Worm (Caenorhabditis elegans) whole organism, L2 larva: ENCODE data around the gene pes-10.

Source experiments
- R02D3.7 ChIP-seq: fragments of 150-350 bp; optimal IDR thresholded peaks from 2 replicates; lab custom pipeline; 2014; ENCODE audit warnings: missing biosample characterization, missing genetic modification characterization
- Y55F3AM.14 ChIP-seq: fragments of 200-800 bp; sonication (Bioruptor generic); optimal IDR thresholded peaks from 2 replicates; lab custom pipeline; 2018; ENCODE audit warnings: mild to moderate bottlenecking, missing genetic modification characterization, missing compliant biosample characterization
- alr-1 ChIP-seq: fragments of 150-350 bp; optimal IDR thresholded peaks from 2 replicates; lab custom pipeline; 2014; ENCODE audit warnings: missing biosample characterization, missing genetic modification characterization
- aly-2 ChIP-seq: fragments of 150-350 bp; optimal IDR thresholded peaks from 2 replicates; lab custom pipeline; 2014; ENCODE audit warnings: missing biosample characterization, missing genetic modification characterization
- blmp-1 ChIP-seq: sonication (generic microtip); optimal IDR thresholded peaks from 2 replicates; lab custom pipeline; 2017; ENCODE audit warnings: missing genetic modification characterization, mild to moderate bottlenecking, missing compliant biosample characterization, antibody characterized with exemption, moderate library complexity; ENCODE audit not compliant: insufficient read depth
- ceh-16 ChIP-seq: fragments of 150-350 bp; optimal IDR thresholded peaks from 2 replicates; lab custom pipeline; 2014; ENCODE audit warnings: missing biosample characterization, missing genetic modification characterization
- ceh-82 ChIP-seq: fragments of 150-350 bp; optimal IDR thresholded peaks from 2 replicates; lab custom pipeline; 2014; ENCODE audit warnings: missing biosample characterization, missing genetic modification characterization
- crh-2 ChIP-seq: sonication (generic microtip); optimal IDR thresholded peaks from 2 replicates; lab custom pipeline; 2017; ENCODE audit warnings: missing biosample characterization, missing genetic modification characterization
- elt-1 ChIP-seq: fragments of 150-350 bp; optimal IDR thresholded peaks from 2 replicates; lab custom pipeline; 2014; ENCODE audit warnings: missing biosample characterization, missing genetic modification characterization
- elt-3 ChIP-seq: sonication (generic microtip); optimal IDR thresholded peaks from 2 replicates; lab custom pipeline; 2017; ENCODE audit warnings: missing biosample characterization, missing genetic modification characterization
- fos-1 ChIP-seq: fragments of 150-350 bp; optimal IDR thresholded peaks from 2 replicates; lab custom pipeline; 2014; ENCODE audit warnings: missing biosample characterization, missing genetic modification characterization
- gmeb-1 ChIP-seq: fragments of 150-350 bp; optimal IDR thresholded peaks from 2 replicates; lab custom pipeline; 2014; ENCODE audit warnings: missing biosample characterization, missing genetic modification characterization
- lin-13 ChIP-seq: fragments of 150-350 bp; optimal IDR thresholded peaks from 2 replicates; lab custom pipeline; 2014; ENCODE audit warnings: missing biosample characterization, missing genetic modification reagents, missing genetic modification characterization
- lin-39 ChIP-seq: fragments of 150-350 bp; optimal IDR thresholded peaks from 2 replicates; lab custom pipeline; 2014; ENCODE audit warnings: missing biosample characterization, missing genetic modification reagents, missing genetic modification characterization
- lsy-2 ChIP-seq, 2 experiments: fragments of 150-350 bp in 1 of 2; sonication (generic microtip) in 1 of 2; optimal IDR thresholded peaks; 2 replicates each; lab custom pipeline; 2014 to 2017; ENCODE audit warnings: missing biosample characterization in 2 of 2, missing genetic modification characterization in 2 of 2
- mab-5 ChIP-seq: fragments of 150-350 bp; optimal IDR thresholded peaks from 2 replicates; lab custom pipeline; 2014; ENCODE audit warnings: missing biosample characterization, missing genetic modification characterization
- mbf-1 ChIP-seq: sonication (generic microtip); optimal IDR thresholded peaks from 2 replicates; lab custom pipeline; 2017; ENCODE audit warnings: missing biosample characterization, missing genetic modification characterization
- mdl-1 ChIP-seq, 2 experiments: fragments of 150-350 bp in 1 of 2; sonication (generic microtip) in 1 of 2; optimal IDR thresholded peaks; 2 replicates each; lab custom pipeline; 2017; ENCODE audit warnings: missing biosample characterization in 2 of 2, missing genetic modification characterization in 2 of 2
- nhr-10 ChIP-seq: sonication (generic microtip); optimal IDR thresholded peaks from 2 replicates; lab custom pipeline; 2017; ENCODE audit warnings: missing biosample characterization, missing genetic modification characterization
- nhr-11 ChIP-seq: fragments of 150-350 bp; optimal IDR thresholded peaks from 2 replicates; lab custom pipeline; 2014; ENCODE audit warnings: missing biosample characterization, missing genetic modification characterization
- nhr-12 ChIP-seq: fragments of 150-350 bp; optimal IDR thresholded peaks from 2 replicates; lab custom pipeline; 2014; ENCODE audit warnings: missing biosample characterization, missing genetic modification characterization
- nhr-129 ChIP-seq: fragments of 150-350 bp; optimal IDR thresholded peaks from 2 replicates; lab custom pipeline; 2014; ENCODE audit warnings: missing biosample characterization, missing genetic modification characterization
- nhr-23 ChIP-seq: fragments of 150-350 bp; optimal IDR thresholded peaks from 2 replicates; lab custom pipeline; 2014; ENCODE audit warnings: missing biosample characterization, missing genetic modification reagents, missing genetic modification characterization
- nhr-237 ChIP-seq: fragments of 150-350 bp; optimal IDR thresholded peaks from 2 replicates; lab custom pipeline; 2014; ENCODE audit warnings: missing biosample characterization, missing genetic modification characterization
- nhr-25 ChIP-seq: fragments of 150-350 bp; sonication (generic microtip); optimal IDR thresholded peaks from 3 replicates; lab custom pipeline; 2014; ENCODE audit warnings: missing biosample characterization, missing genetic modification characterization
- skn-1 ChIP-seq: sonication (generic microtip); optimal IDR thresholded peaks from 2 replicates; lab custom pipeline; 2017; ENCODE audit warnings: missing biosample characterization, missing genetic modification characterization
- sma-9 ChIP-seq, 2 experiments: fragments of 150-350 bp in 1 of 2; sonication (generic microtip) in 1 of 2; optimal IDR thresholded peaks; 2 replicates each; lab custom pipeline; 2014 to 2016; ENCODE audit warnings: missing genetic modification characterization in 2 of 2, mild to moderate bottlenecking in 1 of 2, missing biosample characterization in 1 of 2, missing compliant biosample characterization in 1 of 2, missing genetic modification reagents in 1 of 2, moderate library complexity in 1 of 2
- unc-39 ChIP-seq: fragments of 150-350 bp; optimal IDR thresholded peaks from 2 replicates; lab custom pipeline; 2014; ENCODE audit warnings: missing biosample characterization, missing genetic modification characterization
- unc-55 ChIP-seq: fragments of 150-350 bp; sonication (generic microtip); optimal IDR thresholded peaks from 3 replicates; lab custom pipeline; 2014; ENCODE audit warnings: missing biosample characterization, missing genetic modification reagents, missing genetic modification characterization
- zag-1 ChIP-seq: fragments of 150-350 bp; optimal IDR thresholded peaks from 2 replicates; lab custom pipeline; 2014; ENCODE audit warnings: missing biosample characterization, missing genetic modification characterization

Gene pes-10

DNA sequence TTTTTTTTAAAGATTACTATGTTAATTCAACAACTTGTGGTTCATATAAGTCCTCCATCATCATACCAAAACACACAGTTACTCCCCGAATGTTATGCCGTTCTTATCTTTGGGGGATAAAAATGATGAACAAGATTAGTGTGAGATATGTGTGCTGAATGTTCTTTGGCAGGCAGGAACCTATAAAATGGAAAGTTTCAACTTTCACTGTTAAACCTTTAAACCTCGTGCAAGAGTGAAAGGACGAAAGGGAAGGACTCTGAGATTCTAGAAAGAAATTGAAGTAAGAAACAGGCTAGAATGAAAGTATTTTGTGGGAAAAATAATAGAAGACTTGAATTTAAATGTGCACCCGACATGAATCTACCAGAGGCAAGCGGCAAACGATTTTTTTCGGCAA lies 27.7 kb downstream of the pes-10 start:
- TF ChIP-seq blmp-1 (tag; lab: Kevin White, UChicago) (peak; percentile 80), lin-13 (GFP tag; lab: Kevin White, UChicago) (no peak)

DNA sequence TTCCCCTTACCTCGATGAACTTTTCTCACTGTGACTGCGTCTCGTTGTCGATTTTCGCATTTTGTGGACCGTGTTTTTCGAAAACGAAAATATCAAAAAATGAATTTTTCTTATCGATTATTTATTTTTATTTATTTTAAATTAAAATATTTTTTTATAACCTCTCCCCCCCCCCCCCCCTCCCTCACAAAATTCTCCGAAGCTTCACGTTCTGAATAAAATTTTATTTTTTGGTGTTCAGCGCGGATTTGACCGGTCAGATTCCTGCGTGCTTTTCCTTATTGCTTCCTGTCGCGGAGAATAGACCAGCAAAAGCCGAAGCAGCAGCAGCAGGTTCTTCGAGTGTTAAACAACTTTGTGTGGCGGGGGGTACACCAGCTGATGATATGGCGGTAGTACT lies 29.1 kb downstream of the pes-10 start, which contains the start of gene Y46G5A.22:
TSS of gene Y46G5A.22 (minus strand) at position 101 of the 400 bp plus-strand sequence.
- TF ChIP-seq R02D3.7 (tag; lab: Kevin White, UChicago) (no peak), zag-1 (tag; lab: Kevin White, UChicago) (no peak)
- TF ChIP-seq, all 48 proteins: peak for 0

DNA sequence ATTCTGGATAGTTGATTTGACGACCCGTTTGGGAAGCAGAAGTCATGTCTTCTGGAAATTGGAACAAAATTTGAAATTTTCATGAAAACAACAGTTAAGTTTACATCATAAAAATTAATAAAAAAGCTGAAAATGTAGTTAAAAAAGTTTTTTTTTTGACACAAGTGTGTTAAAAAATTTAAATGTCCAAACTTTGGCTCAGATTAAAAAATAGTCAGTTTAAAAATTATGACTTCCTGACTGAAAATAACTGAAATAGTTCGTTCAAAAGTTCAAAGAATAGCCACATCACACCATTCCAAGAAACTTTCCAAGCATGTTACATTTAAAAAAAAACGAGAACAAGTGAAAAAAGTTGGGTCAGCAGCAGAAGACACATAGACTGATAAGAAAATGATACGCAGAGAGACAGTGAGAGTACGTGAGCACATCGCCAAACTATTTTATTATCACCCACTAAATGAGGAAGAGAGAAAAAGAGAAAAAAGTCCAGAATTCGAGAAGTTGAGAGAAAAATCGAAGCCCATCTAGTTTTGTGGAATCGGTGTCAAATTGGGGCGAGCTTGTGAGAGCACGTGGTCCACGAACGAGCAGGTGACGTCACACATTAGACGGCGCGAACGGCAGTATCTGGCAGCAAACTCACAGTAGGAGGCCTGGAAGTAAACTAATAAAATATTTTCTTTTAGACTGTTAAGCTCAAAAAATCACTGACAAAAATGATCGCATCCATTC lies 31.1 kb downstream of the pes-10 start, which contains the start of gene acl-7:
TSS of gene acl-7 (minus strand) at position 51 of the 735 bp plus-strand sequence.
- TF ChIP-seq fos-1 (tag; lab: Kevin White, UChicago) (peak; percentile 54), crh-2 (tag; lab: Kevin White, UChicago) (no peak)

DNA sequence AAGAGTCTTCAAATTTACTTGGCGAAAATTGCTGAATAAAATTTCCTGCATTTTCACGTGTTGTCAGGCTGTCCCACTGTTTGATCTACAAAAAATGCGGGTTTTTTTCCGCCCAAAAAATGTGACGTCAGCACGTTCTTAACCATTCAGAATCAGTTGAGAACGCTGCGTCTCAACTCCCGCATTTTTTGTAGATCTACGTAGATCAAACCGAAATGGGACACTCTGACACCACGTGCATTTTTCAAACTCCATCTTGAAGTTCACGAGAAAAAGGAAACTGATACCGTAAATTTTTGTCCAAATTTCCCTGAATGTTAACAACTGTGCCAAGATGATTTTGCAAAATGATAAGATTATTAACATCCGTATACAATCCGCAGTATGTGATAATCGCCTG lies 34.4 kb downstream of the pes-10 start:
- TF ChIP-seq nhr-25 (tag; lab: Kevin White, UChicago) (no peak), alr-1 (tag; lab: Kevin White, UChicago) (no peak), R02D3.7 (tag; lab: Kevin White, UChicago) (no peak), mdl-1 (tag; optimal IDR thresholded peaks at IDR 0.05; lab: Kevin White, UChicago) (no peak), gmeb-1 (tag; lab: Kevin White, UChicago) (no peak), mbf-1 (no peak), fos-1 (tag; lab: Kevin White, UChicago) (no peak), lin-13 (GFP tag; lab: Kevin White, UChicago) (no peak), elt-1 (tag; lab: Kevin White, UChicago) (no peak), zag-1 (tag; lab: Kevin White, UChicago) (no peak), Y55F3AM.14 (no peak), nhr-10 (tag; lab: Kevin White, UChicago) (no peak), aly-2 (no peak), blmp-1 (tag; lab: Kevin White, UChicago) (no peak), sma-9 (GFP tag; optimal IDR thresholded peaks at IDR 0.05; lab: Kevin White, UChicago) (no peak), sma-9 (tag; optimal IDR thresholded peaks at IDR 0.05; lab: Kevin White, UChicago) (no peak), ceh-82 (no peak)

DNA sequence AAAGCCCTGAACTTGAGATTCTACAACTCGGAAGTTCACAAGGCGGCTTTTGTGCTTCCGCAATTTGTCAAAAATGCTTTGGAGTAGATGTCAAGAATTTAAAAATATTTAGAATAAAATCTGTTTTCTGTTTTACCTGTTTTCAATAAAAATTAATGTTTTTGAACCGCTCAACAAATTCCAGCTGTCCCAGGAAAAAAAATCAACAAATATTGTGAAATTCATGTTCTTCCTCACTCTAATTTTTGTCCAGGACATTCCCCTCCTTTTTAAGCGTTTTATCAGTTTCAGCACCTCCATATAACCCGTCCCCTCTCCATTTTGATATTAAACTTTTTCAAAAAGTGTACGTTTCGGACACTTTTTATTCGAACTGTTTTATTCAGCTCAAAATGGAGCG lies 36.9 kb downstream of the pes-10 start, which contains the start of gene Y46G5A.20:
TSS of gene Y46G5A.20 (plus strand) at position 301 of the 400 bp plus-strand sequence.
- peak; percentile 5 for TF ChIP-seq fos-1 (tag; lab: Kevin White, UChicago)
- no peak for TF ChIP-seq nhr-12

DNA sequence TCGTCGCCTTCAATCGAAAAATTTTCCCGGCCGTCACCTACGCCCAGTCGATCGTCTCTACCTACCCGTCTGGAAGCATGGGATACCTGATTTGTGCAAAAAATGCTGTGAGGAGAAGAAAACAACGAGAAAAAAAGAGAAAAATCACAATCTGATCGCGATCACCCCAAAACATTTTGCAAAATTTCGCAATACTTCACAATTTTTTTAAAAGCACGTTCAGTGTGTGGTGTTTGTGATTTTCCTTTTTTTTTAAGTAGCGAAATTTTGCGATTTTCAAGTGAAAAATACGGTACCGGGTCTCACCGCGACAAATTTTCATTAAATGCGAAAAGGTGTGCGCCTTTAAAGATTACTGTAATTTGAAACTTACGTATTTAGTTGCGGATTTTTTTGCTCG lies 37.9 kb downstream of the pes-10 start:
- no peak for TF ChIP-seq lsy-2 (tag; optimal IDR thresholded peaks at IDR 0.05; lab: Kevin White, UChicago)
- no peak for TF ChIP-seq mab-5 (tag; lab: Kevin White, UChicago)
- TF ChIP-seq nhr-129, result peak; percentile 72

DNA sequence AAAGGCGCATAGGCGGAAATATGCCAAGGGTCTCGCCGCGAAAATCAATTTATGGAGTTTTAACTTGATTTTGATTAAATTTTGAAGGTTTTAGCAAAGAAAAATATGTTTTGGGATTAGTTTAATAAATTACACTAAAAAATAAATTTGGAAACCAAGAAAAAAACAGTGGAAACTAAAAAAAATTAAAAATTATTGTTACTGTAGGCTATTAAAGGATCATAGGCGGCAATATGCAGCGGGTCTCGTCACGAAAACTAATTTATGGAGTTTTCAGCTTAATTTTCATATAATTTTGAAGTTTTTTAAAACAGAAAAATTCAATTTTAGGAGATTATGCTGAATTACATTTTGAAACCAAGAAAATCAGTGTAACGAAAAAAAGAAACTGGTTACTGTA lies 38.9 kb downstream of the pes-10 start:
- no peak for TF ChIP-seq unc-55 (GFP tag; lab: Kevin White, UChicago)
- no peak for TF ChIP-seq nhr-11 (tag; lab: Kevin White, UChicago)
- TF ChIP-seq nhr-10 (tag; lab: Kevin White, UChicago), result no peak
- no peak for TF ChIP-seq ceh-16 (tag; lab: Kevin White, UChicago)
- TF ChIP-seq zag-1 (tag; lab: Kevin White, UChicago), result no peak
- no peak for TF ChIP-seq R02D3.7 (tag; lab: Kevin White, UChicago)
- no peak for TF ChIP-seq nhr-25 (tag; lab: Kevin White, UChicago)
- no peak for TF ChIP-seq elt-3 (tag; lab: Kevin White, UChicago)
- TF ChIP-seq lsy-2 (tag; optimal IDR thresholded peaks at IDR 0.05; lab: Kevin White, UChicago), result no peak
- TF ChIP-seq lin-39 (tag; lab: Kevin White, UChicago), result no peak
- TF ChIP-seq lin-13 (GFP tag; lab: Kevin White, UChicago), result no peak
- TF ChIP-seq nhr-23 (tag; lab: Kevin White, UChicago), result no peak
- TF ChIP-seq alr-1 (tag; lab: Kevin White, UChicago), result no peak
- no peak for TF ChIP-seq nhr-237 (tag; lab: Kevin White, UChicago)
- no peak for TF ChIP-seq Y55F3AM.14
- TF ChIP-seq skn-1 (tag; lab: Kevin White, UChicago), result no peak
- no peak for TF ChIP-seq unc-39 (tag; lab: Kevin White, UChicago)
